Worm (Caenorhabditis elegans) whole organism, L1 larva: ENCODE results near the gene cpsf-3.
A peak's percentile ranks its signal among the peaks of the same experiment; 100 is the strongest.

Experiments
- C04F5.9 ChIP-seq: sonication (generic microtip); optimal IDR thresholded peaks from 2 replicates; lab custom pipeline; 2016; ENCODE audit warnings: missing genetic modification characterization, missing compliant biosample characterization
- C16A3.4 ChIP-seq: fragments of 150-350 bp; optimal IDR thresholded peaks from 2 replicates; lab custom pipeline; 2014; ENCODE audit warnings: missing biosample characterization, missing genetic modification characterization
- F16B12.6 ChIP-seq: fragments of 150-350 bp; optimal IDR thresholded peaks from 2 replicates; lab custom pipeline; 2014; ENCODE audit warnings: missing biosample characterization, missing genetic modification characterization
- Y116A8C.19 ChIP-seq: sonication (generic microtip); optimal IDR thresholded peaks from 2 replicates; lab custom pipeline; 2016; ENCODE audit warnings: missing compliant biosample characterization, missing genetic modification characterization, borderline replicate concordance
- aly-2 ChIP-seq: fragments of 150-350 bp; optimal IDR thresholded peaks from 2 replicates; lab custom pipeline; 2014; ENCODE audit warnings: missing biosample characterization, missing genetic modification characterization
- ama-1 ChIP-seq: fragments of 150-350 bp; optimal IDR thresholded peaks from 2 replicates; lab custom pipeline; 2014
- blmp-1 ChIP-seq: fragments of 150-350 bp; optimal IDR thresholded peaks from 2 replicates; lab custom pipeline; 2014; ENCODE audit warnings: missing biosample characterization, missing genetic modification characterization
- ceh-8 ChIP-seq: fragments of 200-800 bp; sonication (Bioruptor generic); optimal IDR thresholded peaks from 2 replicates; lab custom pipeline; 2018; ENCODE audit warnings: mild to moderate bottlenecking, missing genetic modification characterization, moderate library complexity, missing compliant biosample characterization
- ces-1 ChIP-seq: fragments of 150-350 bp; optimal IDR thresholded peaks from 2 replicates; lab custom pipeline; 2014; ENCODE audit warnings: missing biosample characterization, missing genetic modification reagents, missing genetic modification characterization
- dpl-1 ChIP-seq, 3 experiments: fragments of 150-350 bp in 2 of 3; sonication (generic microtip) in 1 of 3; optimal IDR thresholded peaks; 2 replicates each; lab custom pipeline; 2014 to 2017; ENCODE audit warnings: missing biosample characterization in 3 of 3, missing genetic modification characterization in 3 of 3, missing genetic modification reagents in 3 of 3
- efl-1 ChIP-seq, 4 experiments: fragments of 150-350 bp; optimal IDR thresholded peaks in 3 of 4; peaks in 1 of 4; 1 replicate in 1 of 4; 2 replicates in 3 of 4; lab custom pipeline; 2014; ENCODE audit warnings: missing biosample characterization in 2 of 4, missing genetic modification characterization in 2 of 4, missing genetic modification reagents in 2 of 4
- egl-13 ChIP-seq: sonication (generic microtip); optimal IDR thresholded peaks from 2 replicates; lab custom pipeline; 2016; ENCODE audit warnings: missing genotype, missing genetic modification reagents, missing genetic modification characterization, missing compliant biosample characterization
- egl-27 ChIP-seq, 2 experiments: fragments of 150-350 bp in 1 of 2; sonication (generic microtip); optimal IDR thresholded peaks; 3 replicates each; lab custom pipeline; 2017 to 2018; ENCODE audit warnings: missing biosample characterization in 2 of 2, missing genetic modification characterization in 2 of 2, missing genetic modification reagents in 2 of 2
- ets-5 ChIP-seq: fragments of 200-800 bp; sonication (Bioruptor generic); IDR thresholded peaks from 2 replicates; pipeline ENCODE4 v1.3.6; 2022; ENCODE audit warnings: missing genetic modification characterization, missing compliant biosample characterization
- fkh-10 ChIP-seq: sonication (generic microtip); optimal IDR thresholded peaks from 2 replicates; lab custom pipeline; 2017; ENCODE audit warnings: missing biosample characterization, missing genetic modification reagents, missing genetic modification characterization
- fkh-8 ChIP-seq: sonication (generic microtip); optimal IDR thresholded peaks from 2 replicates; lab custom pipeline; 2016; ENCODE audit warnings: mild to moderate bottlenecking, missing genetic modification characterization, missing compliant biosample characterization
- hpl-2 ChIP-seq: fragments of 150-350 bp; optimal IDR thresholded peaks from 2 replicates; lab custom pipeline; 2014; ENCODE audit warnings: missing biosample characterization, missing genetic modification reagents, missing genetic modification characterization
- irx-1 ChIP-seq: sonication (generic microtip); optimal IDR thresholded peaks from 2 replicates; lab custom pipeline; 2016; ENCODE audit warnings: missing genetic modification characterization, missing compliant biosample characterization
- lin-15B ChIP-seq: fragments of 150-350 bp; sonication (generic microtip); optimal IDR thresholded peaks from 3 replicates; lab custom pipeline; 2014; ENCODE audit warnings: missing biosample characterization, missing genetic modification characterization
- lin-35 ChIP-seq, 2 experiments: fragments of 150-350 bp; optimal IDR thresholded peaks; 2 replicates each; lab custom pipeline; 2014; ENCODE audit warnings: missing biosample characterization in 2 of 2, missing genetic modification characterization in 2 of 2, missing genetic modification reagents in 2 of 2
- lir-3 ChIP-seq: sonication (generic microtip); optimal IDR thresholded peaks from 2 replicates; lab custom pipeline; 2016; ENCODE audit warnings: mild to moderate bottlenecking, missing genetic modification characterization, moderate library complexity, missing compliant biosample characterization; ENCODE audit not compliant: poor library complexity
- lsy-2 ChIP-seq, 2 experiments: fragments of 150-350 bp; optimal IDR thresholded peaks; 2 replicates each; lab custom pipeline; 2014; ENCODE audit warnings: missing biosample characterization in 2 of 2, missing genetic modification characterization in 2 of 2
- mab-9 ChIP-seq: fragments of 200-800 bp; sonication (Bioruptor generic); IDR thresholded peaks from 2 replicates; pipeline ENCODE4 v1.3.6; 2022; ENCODE audit warnings: missing genetic modification reagents, missing genetic modification characterization, missing compliant biosample characterization
- mep-1 ChIP-seq: fragments of 150-350 bp; optimal IDR thresholded peaks from 2 replicates; lab custom pipeline; 2014; ENCODE audit warnings: missing biosample characterization, missing genetic modification characterization
- nhr-11 ChIP-seq: fragments of 150-350 bp; optimal IDR thresholded peaks from 2 replicates; lab custom pipeline; 2014; ENCODE audit warnings: missing biosample characterization, missing genetic modification characterization
- nhr-47 ChIP-seq: sonication (generic microtip); optimal IDR thresholded peaks from 2 replicates; lab custom pipeline; 2016; ENCODE audit warnings: mild to moderate bottlenecking, missing genetic modification characterization, moderate library complexity, missing compliant biosample characterization
- nhr-71 ChIP-seq: sonication (generic microtip); optimal IDR thresholded peaks from 2 replicates; lab custom pipeline; 2016; ENCODE audit warnings: mild to moderate bottlenecking, missing genetic modification characterization, moderate library complexity, missing compliant biosample characterization
- nhr-76 ChIP-seq: sonication (generic microtip); optimal IDR thresholded peaks from 2 replicates; lab custom pipeline; 2017; ENCODE audit warnings: missing biosample characterization, missing genetic modification characterization
- nhr-77 ChIP-seq: fragments of 150-350 bp; optimal IDR thresholded peaks from 2 replicates; lab custom pipeline; 2014; ENCODE audit warnings: missing biosample characterization, missing genetic modification characterization
- nhr-84 ChIP-seq: sonication (generic microtip); optimal IDR thresholded peaks from 2 replicates; lab custom pipeline; 2017; ENCODE audit warnings: missing biosample characterization, missing genetic modification characterization
- nhr-85 ChIP-seq: sonication (generic microtip); peaks from one replicate; lab custom pipeline; 2016; ENCODE audit warnings: missing genetic modification characterization, inconsistent platforms, missing compliant biosample characterization
- nhr-90 ChIP-seq: sonication (generic microtip); optimal IDR thresholded peaks from 2 replicates; lab custom pipeline; 2016; ENCODE audit warnings: mild to moderate bottlenecking, missing genetic modification characterization, missing compliant biosample characterization; ENCODE audit not compliant: poor library complexity
- rnt-1 ChIP-seq: sonication (generic microtip); optimal IDR thresholded peaks from 2 replicates; lab custom pipeline; 2016; ENCODE audit warnings: mild to moderate bottlenecking, missing genetic modification characterization, moderate library complexity, missing compliant biosample characterization
- skn-1 ChIP-seq: fragments of 150-350 bp; optimal IDR thresholded peaks from 2 replicates; lab custom pipeline; 2014; ENCODE audit warnings: missing biosample characterization, missing genetic modification characterization
- snpc-4 ChIP-seq: fragments of 150-350 bp; optimal IDR thresholded peaks from 2 replicates; lab custom pipeline; 2014; ENCODE audit warnings: missing biosample characterization, missing genetic modification characterization
- snu-23 ChIP-seq: sonication (generic microtip); optimal IDR thresholded peaks from 2 replicates; lab custom pipeline; 2016; ENCODE audit warnings: missing genetic modification characterization, missing compliant biosample characterization
- sptf-1 ChIP-seq: fragments of 150-350 bp; optimal IDR thresholded peaks from 2 replicates; lab custom pipeline; 2014; ENCODE audit warnings: missing biosample characterization, missing genetic modification characterization
- sup-37 ChIP-seq: fragments of 200-800 bp; sonication (Bioruptor generic); optimal IDR thresholded peaks from 2 replicates; lab custom pipeline; 2018; ENCODE audit warnings: mild to moderate bottlenecking, missing genetic modification characterization, missing compliant biosample characterization
- swsn-7 ChIP-seq: sonication (generic microtip); optimal IDR thresholded peaks from 2 replicates; lab custom pipeline; 2016; ENCODE audit warnings: missing genetic modification characterization, missing compliant biosample characterization
- unc-130 ChIP-seq: fragments of 150-350 bp; optimal IDR thresholded peaks from 2 replicates; lab custom pipeline; 2017; ENCODE audit warnings: missing biosample characterization, missing genetic modification characterization, inconsistent platforms
- unc-62 ChIP-seq: fragments of 150-350 bp; optimal IDR thresholded peaks from 2 replicates; lab custom pipeline; 2014; ENCODE audit warnings: missing biosample characterization, missing genetic modification reagents, missing genetic modification characterization
- unc-86 ChIP-seq: sonication (generic microtip); optimal IDR thresholded peaks from 2 replicates; lab custom pipeline; 2016; ENCODE audit warnings: missing genetic modification characterization, missing compliant biosample characterization
- vab-15 ChIP-seq: sonication (generic microtip); optimal IDR thresholded peaks from 2 replicates; lab custom pipeline; 2017; ENCODE audit warnings: missing genotype, mild to moderate bottlenecking, missing genetic modification characterization, missing compliant biosample characterization
- xbp-1 ChIP-seq: sonication (generic microtip); optimal IDR thresholded peaks from 2 replicates; lab custom pipeline; 2016; ENCODE audit warnings: missing genetic modification characterization, missing compliant biosample characterization
- ztf-11 ChIP-seq, 2 experiments: sonication (generic microtip); optimal IDR thresholded peaks; 2 replicates each; lab custom pipeline; 2016 to 2017; ENCODE audit warnings: missing genetic modification characterization in 2 of 2, missing biosample characterization in 1 of 2, missing compliant biosample characterization in 1 of 2
- ztf-4 ChIP-seq: fragments of 150-350 bp; optimal IDR thresholded peaks from 2 replicates; lab custom pipeline; 2014; ENCODE audit warnings: missing biosample characterization, missing genetic modification characterization

Gene cpsf-3

DNA sequence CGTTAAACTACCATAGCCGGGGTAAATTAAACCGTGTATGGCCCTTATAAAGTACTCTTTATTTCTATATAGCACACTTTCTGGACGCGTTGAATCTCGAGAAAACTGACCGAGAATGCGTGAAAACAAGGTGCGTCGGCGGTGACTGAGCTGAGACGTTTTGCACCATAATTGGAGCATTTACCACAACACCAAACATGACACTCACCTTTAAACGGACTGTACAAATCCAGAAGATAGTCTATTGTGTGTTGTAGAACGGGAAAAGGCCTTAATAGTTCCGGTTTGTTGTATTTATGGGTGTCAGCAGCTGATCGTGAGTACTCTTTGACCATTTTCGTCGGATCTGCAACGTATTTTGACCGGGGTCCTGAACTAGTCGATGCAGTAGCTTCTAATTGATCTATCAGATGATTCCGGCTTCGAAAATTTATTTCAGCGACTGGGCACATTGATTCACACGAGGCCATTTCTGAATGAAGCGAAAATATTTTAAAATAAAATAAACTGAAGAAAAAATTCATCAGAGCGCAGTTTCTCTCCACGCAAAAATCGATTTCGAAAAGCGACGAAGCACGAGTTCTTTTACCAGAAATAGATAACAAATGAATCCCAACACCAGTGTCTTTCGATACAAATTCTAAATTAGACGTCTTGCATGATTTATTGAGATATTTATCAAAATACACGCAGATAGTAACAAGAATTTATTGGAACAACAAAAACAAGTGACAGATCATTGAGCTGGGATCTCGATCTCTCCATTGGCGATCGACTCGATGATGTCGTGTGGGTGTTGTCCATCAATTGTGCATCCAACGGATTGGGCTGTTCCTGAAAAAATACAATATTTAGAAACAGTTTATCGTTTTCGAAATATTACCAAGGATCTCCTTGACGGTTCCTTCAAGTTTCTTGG lies 43.5 kb downstream of the cpsf-3 start, which contains the start of gene tag-115:
Gene tag-115, minus strand, starts transcription at position 472 of the 919 bp plus-strand sequence.
- TF ChIP-seq snpc-4 (tag; lab: Kevin White, UChicago) (no peak), nhr-85 (tag; lab: Kevin White, UChicago) (peak; percentile 37), rnt-1 (tag; lab: Kevin White, UChicago) (peak; percentile 9), C04F5.9 (no peak), egl-13 (no peak), sptf-1 (no peak), lsy-2 (tag; optimal IDR thresholded peaks at IDR 0.05; lab: Kevin White, UChicago) (peak; percentile 12 to 64), nhr-90 (tag; lab: Kevin White, UChicago) (peak; percentile 10), irx-1 (tag; lab: Kevin White, UChicago) (no peak), snu-23 (GFP tag; lab: Kevin White, UChicago) (no peak), lin-35 (GFP tag; optimal IDR thresholded peaks at IDR 0.05; lab: Kevin White, UChicago) (peak in 1 of 2 experiments; percentile 50), blmp-1 (tag; lab: Kevin White, UChicago) (no peak), ets-5 (GFP tag; lab: Robert Waterston, UW) (no peak), nhr-71 (peak; percentile 43), aly-2 (tag; lab: Kevin White, UChicago) (peak; percentile 21), unc-86 (tag; lab: Kevin White, UChicago) (no peak), ama-1 (lab: Kevin White, UChicago) (peak; percentile 57), nhr-11 (tag; lab: Kevin White, UChicago) (no peak), Y116A8C.19 (tag; lab: Kevin White, UChicago) (no peak), nhr-47 (tag; lab: Kevin White, UChicago) (peak; percentile 37), ceh-8 (GFP tag; lab: Kevin White, UChicago) (no peak), nhr-84 (no peak), ztf-11 (tag; optimal IDR thresholded peaks at IDR 0.05; lab: Kevin White, UChicago) (no peak), hpl-2 (GFP tag; lab: Kevin White, UChicago) (no peak), sup-37 (no peak), mab-9 (GFP tag; lab: Robert Waterston, UW) (no peak), F16B12.6 (tag; lab: Kevin White, UChicago) (no peak), lir-3 (tag; lab: Kevin White, UChicago) (no peak), unc-62 (GFP tag; lab: Kevin White, UChicago) (no peak), swsn-7 (tag; lab: Kevin White, UChicago) (peak; percentile 18), nhr-76 (tag; lab: Kevin White, UChicago) (no peak), efl-1 (optimal IDR thresholded peaks at IDR 0.05; lab: Kevin White, UChicago) (peak; percentile 8 to 17), efl-1 (GFP tag; optimal IDR thresholded peaks at IDR 0.05 in 1 of 2; lab: Kevin White, UChicago) (no peak), vab-15 (tag; lab: Kevin White, UChicago) (no peak), xbp-1 (tag; lab: Kevin White, UChicago) (no peak), ztf-4 (tag; lab: Kevin White, UChicago) (no peak)

DNA sequence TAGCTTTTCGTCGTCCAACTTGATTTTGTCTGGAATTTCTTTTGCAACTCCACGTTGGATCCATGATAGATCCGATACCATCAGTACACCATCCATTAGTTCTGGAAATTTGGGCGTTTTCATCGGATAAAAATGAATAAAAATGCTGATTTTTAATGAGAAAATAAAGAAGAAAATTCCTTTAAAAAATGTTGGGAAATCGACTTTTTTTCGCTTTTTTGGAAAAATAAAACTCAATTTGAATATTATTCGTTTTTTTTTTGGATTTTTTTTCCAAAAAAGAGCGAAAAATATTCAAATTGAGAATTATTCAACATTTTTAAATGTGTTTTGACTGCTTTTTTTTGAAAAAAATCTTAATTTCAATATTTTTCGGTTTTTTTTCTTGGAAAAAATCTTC lies 46.2 kb downstream of the cpsf-3 start, which contains the start of gene pwp-1:
Gene pwp-1, minus strand, starts transcription at position 101 of the 400 bp plus-strand sequence.
- TF ChIP-seq fkh-10 (GFP tag; lab: Kevin White, UChicago) (no peak), nhr-77 (no peak), ces-1 (GFP tag; lab: Kevin White, UChicago) (no peak)
- TF ChIP-seq, all 84 proteins: peak for 0

DNA sequence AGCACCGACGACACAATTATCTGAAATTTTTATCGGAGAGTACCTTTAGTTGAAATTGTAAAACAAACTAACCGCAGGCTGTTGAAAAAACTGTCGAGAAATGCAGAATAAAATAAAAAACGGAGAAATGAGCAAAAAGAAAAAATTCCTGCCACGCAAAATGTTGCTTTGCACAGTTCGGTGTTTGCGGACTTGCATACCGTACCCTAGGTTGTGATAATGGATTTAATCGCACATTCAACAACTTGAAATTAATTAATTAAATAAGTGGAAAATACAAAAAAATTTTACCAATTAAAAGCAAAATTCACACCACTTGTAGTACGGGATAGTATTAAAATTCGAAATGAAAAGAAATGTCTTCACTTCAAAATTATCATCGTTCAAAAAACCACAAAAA lies 51.3 kb downstream of the cpsf-3 start:
- peak; percentile 68 for TF ChIP-seq C16A3.4 (tag; lab: Kevin White, UChicago)
- peak; percentile 6 for TF ChIP-seq skn-1 (tag; lab: Kevin White, UChicago)
- TF ChIP-seq F16B12.6 (tag; lab: Kevin White, UChicago) = peak; percentile 94
- no peak for TF ChIP-seq ceh-8 (GFP tag; lab: Kevin White, UChicago)
- peak; percentile 55 for TF ChIP-seq snu-23 (GFP tag; lab: Kevin White, UChicago)
- peak; percentile 95 to 99 for TF ChIP-seq lsy-2 (tag; optimal IDR thresholded peaks at IDR 0.05; lab: Kevin White, UChicago)
- TF ChIP-seq lin-15B (tag; lab: Kevin White, UChicago) = peak; percentile 39
- peak; percentile 63 for TF ChIP-seq blmp-1 (tag; lab: Kevin White, UChicago)
- TF ChIP-seq egl-27 (tag; optimal IDR thresholded peaks at IDR 0.05; lab: Kevin White, UChicago) = no peak
- TF ChIP-seq mep-1 (tag; lab: Kevin White, UChicago) = peak; percentile 63
- TF ChIP-seq mab-9 (GFP tag; lab: Robert Waterston, UW) = no peak
- TF ChIP-seq efl-1 (optimal IDR thresholded peaks at IDR 0.05; lab: Kevin White, UChicago) = peak; percentile 51 to 59
- TF ChIP-seq efl-1 (GFP tag; optimal IDR thresholded peaks at IDR 0.05 in 1 of 2; lab: Kevin White, UChicago) = peak; percentile 65 to 82
- peak; percentile 35 for TF ChIP-seq nhr-71
- peak; percentile 1 for TF ChIP-seq nhr-47 (tag; lab: Kevin White, UChicago)
- peak; percentile 79 for TF ChIP-seq unc-130
- TF ChIP-seq fkh-8 (tag; lab: Kevin White, UChicago) = peak; percentile 34
- no peak for TF ChIP-seq sptf-1
- TF ChIP-seq swsn-7 (tag; lab: Kevin White, UChicago) = peak; percentile 11
- TF ChIP-seq lin-35 (GFP tag; optimal IDR thresholded peaks at IDR 0.05; lab: Kevin White, UChicago) = peak; percentile 51 to 77
- peak; percentile 15 to 68 (median 40) for TF ChIP-seq dpl-1 (GFP tag; optimal IDR thresholded peaks at IDR 0.05; lab: Kevin White, UChicago)
